Worm (Caenorhabditis elegans): ENCODE data around the gene F20G2.3.

- TF ChIP-seq fos-1 (tag; optimal IDR thresholded peaks at IDR 0.05), result no peak
- TF ChIP-seq ztf-11 (tag; optimal IDR thresholded peaks at IDR 0.05), result no peak
- TF ChIP-seq R02D3.7 (tag; optimal IDR thresholded peaks at IDR 0.05), result no peak
- TF ChIP-seq nhr-12 (tag; optimal IDR thresholded peaks at IDR 0.05), result no peak
- TF ChIP-seq nhr-76 (tag; optimal IDR thresholded peaks at IDR 0.05), result no peak
- no peak for TF ChIP-seq lsy-12 (tag; optimal IDR thresholded peaks at IDR 0.05)
- no peak for TF ChIP-seq ceh-9 (tag; optimal IDR thresholded peaks at IDR 0.05)
- no peak for TF ChIP-seq nhr-67 (tag; optimal IDR thresholded peaks at IDR 0.05)
- TF ChIP-seq unc-39 (tag; optimal IDR thresholded peaks at IDR 0.05), result no peak
- TF ChIP-seq egl-27 (tag; optimal IDR thresholded peaks at IDR 0.05), result no peak
Measured at ce11 chrV:13739901-13740300, 28.4 kb downstream of the F20G2.3 start.

All from whole organism, L3 larva.